Fruit fly (Drosophila melanogaster) whole organism, prepupa: ENCODE results near the gene Hph.

ENCODE experiments used
- CG10631 ChIP-seq: fragments of 200-800 bp; sonication (Bioruptor generic); optimal IDR thresholded peaks from 2 replicates; lab custom pipeline; 2016; ENCODE audit warnings: missing biosample characterization, missing genetic modification characterization
- CG10669 ChIP-seq: fragments of 200-800 bp; sonication (Bioruptor generic); optimal IDR thresholded peaks from 3 replicates; lab custom pipeline; 2018; ENCODE audit warnings: missing biosample characterization, mild to moderate bottlenecking, missing genetic modification characterization, moderate library complexity
- CG11294 ChIP-seq: fragments of 200-800 bp; sonication (Bioruptor generic); IDR thresholded peaks from 2 replicates; pipeline ENCODE4 v1.3.6; 2022; ENCODE audit warnings: missing biosample characterization, missing genetic modification characterization
- CG11762 ChIP-seq: fragments of 200-800 bp; sonication (Bioruptor generic); optimal IDR thresholded peaks from 3 replicates; lab custom pipeline; 2016; ENCODE audit warnings: missing biosample characterization, missing genetic modification characterization; ENCODE audit not compliant: insufficient read depth
- CG15336 ChIP-seq: fragments of 200-800 bp; sonication (Bioruptor generic); IDR thresholded peaks from 2 replicates; pipeline ENCODE4 v1.3.6; 2022; ENCODE audit warnings: missing biosample characterization, missing genetic modification characterization
- CG1621 ChIP-seq: fragments of 200-800 bp; sonication (Bioruptor generic); optimal IDR thresholded peaks from 3 replicates; lab custom pipeline; 2018; ENCODE audit warnings: missing biosample characterization, mild to moderate bottlenecking, missing genetic modification characterization
- CG16779 ChIP-seq: fragments of 200-800 bp; sonication (Bioruptor generic); optimal IDR thresholded peaks from 3 replicates; lab custom pipeline; 2017; ENCODE audit warnings: missing biosample characterization, mild to moderate bottlenecking, missing genetic modification characterization
- CG3032 ChIP-seq: fragments of 200-800 bp; optimal IDR thresholded peaks from 2 replicates; lab custom pipeline; 2019; ENCODE audit warnings: missing biosample characterization, mild to moderate bottlenecking, missing genetic modification characterization, moderate library complexity
- CG31627 ChIP-seq: fragments of 200-800 bp; sonication (Bioruptor generic); optimal IDR thresholded peaks from 3 replicates; lab custom pipeline; 2016; ENCODE audit warnings: missing biosample characterization, missing genetic modification characterization
- CG32006 ChIP-seq: fragments of 200-800 bp; sonication (Bioruptor generic); optimal IDR thresholded peaks from 3 replicates; lab custom pipeline; 2017; ENCODE audit warnings: missing biosample characterization, mild to moderate bottlenecking, missing genetic modification characterization
- CG34406 ChIP-seq: fragments of 200-800 bp; sonication (Bioruptor generic); optimal IDR thresholded peaks from 3 replicates; lab custom pipeline; 2016; ENCODE audit warnings: missing biosample characterization, missing genetic modification characterization
- CG4318 ChIP-seq: fragments of 200-800 bp; sonication (Bioruptor generic); optimal IDR thresholded peaks from 3 replicates; lab custom pipeline; 2017; ENCODE audit warnings: missing biosample characterization, mild to moderate bottlenecking, missing genetic modification characterization
- CG6163 ChIP-seq: fragments of 200-800 bp; sonication (Bioruptor generic); IDR thresholded peaks from 3 replicates; pipeline ENCODE4 v1.3.6; 2022; ENCODE audit warnings: missing biosample characterization, missing genetic modification characterization
- CG6276 ChIP-seq: fragments of 200-800 bp; sonication (Bioruptor generic); optimal IDR thresholded peaks from 2 replicates; lab custom pipeline; 2017; ENCODE audit warnings: missing biosample characterization, mild to moderate bottlenecking, missing genetic modification characterization
- CG6792 ChIP-seq: fragments of 200-800 bp; sonication (Bioruptor generic); optimal IDR thresholded peaks from 3 replicates; lab custom pipeline; 2016; ENCODE audit warnings: missing biosample characterization, missing genetic modification characterization
- CG6854 ChIP-seq: fragments of 200-800 bp; sonication (Bioruptor generic); optimal IDR thresholded peaks from 2 replicates; lab custom pipeline; 2017; ENCODE audit warnings: missing biosample characterization, mild to moderate bottlenecking, missing genetic modification characterization
- CG7368 ChIP-seq: fragments of 200-800 bp; sonication (Bioruptor generic); optimal IDR thresholded peaks from 3 replicates; lab custom pipeline; 2016; ENCODE audit warnings: missing biosample characterization, missing genetic modification characterization
- CG8119 ChIP-seq: fragments of 200-800 bp; sonication (Bioruptor generic); IDR thresholded peaks from 3 replicates; pipeline ENCODE4 v1.3.6; 2022; ENCODE audit warnings: missing biosample characterization, missing genetic modification characterization
- CG8319 ChIP-seq: fragments of 200-800 bp; sonication (Bioruptor generic); optimal IDR thresholded peaks from 3 replicates; lab custom pipeline; 2016; ENCODE audit warnings: missing biosample characterization, missing genetic modification characterization
- CG8632 ChIP-seq: fragments of 200-800 bp; sonication (Bioruptor generic); optimal IDR thresholded peaks from 3 replicates; lab custom pipeline; 2016; ENCODE audit warnings: missing biosample characterization, missing genetic modification characterization
- Eip78C ChIP-seq: fragments of 200-800 bp; sonication (Bioruptor generic); peaks from one replicate; lab custom pipeline; 2016; ENCODE audit warnings: missing biosample characterization, missing genetic modification characterization
- Eip93F ChIP-seq: fragments of 200-800 bp; sonication (Bioruptor generic); optimal IDR thresholded peaks from 2 replicates; lab custom pipeline; 2016; ENCODE audit warnings: missing biosample characterization, mild to moderate bottlenecking, missing genetic modification characterization
- Ets21C ChIP-seq: fragments of 200-800 bp; sonication (Bioruptor generic); optimal IDR thresholded peaks from 3 replicates; lab custom pipeline; 2016; ENCODE audit warnings: missing biosample characterization, missing genetic modification characterization
- Hr39 ChIP-seq: fragments of 200-800 bp; sonication (Bioruptor generic); optimal IDR thresholded peaks from 2 replicates; lab custom pipeline; 2016; ENCODE audit warnings: missing biosample characterization, missing genetic modification characterization
- Met ChIP-seq: fragments of 200-800 bp; sonication (Bioruptor generic); optimal IDR thresholded peaks from 3 replicates; lab custom pipeline; 2016; ENCODE audit warnings: missing biosample characterization, missing genetic modification characterization
- Sox14 ChIP-seq: fragments of 200-800 bp; sonication (Bioruptor generic); optimal IDR thresholded peaks from 3 replicates; lab custom pipeline; 2016; ENCODE audit warnings: missing biosample characterization, missing genetic modification characterization
- Sox15 ChIP-seq: fragments of 200-800 bp; sonication (Bioruptor generic); optimal IDR thresholded peaks from 3 replicates; lab custom pipeline; 2016; ENCODE audit warnings: missing biosample characterization, missing genetic modification characterization
- achi ChIP-seq: fragments of 200-800 bp; sonication (Bioruptor generic); optimal IDR thresholded peaks from 3 replicates; lab custom pipeline; 2016; ENCODE audit warnings: missing biosample characterization, missing genetic modification characterization
- acj6 ChIP-seq: fragments of 200-800 bp; sonication (Bioruptor generic); optimal IDR thresholded peaks from 3 replicates; lab custom pipeline; 2016; ENCODE audit warnings: missing biosample characterization, missing genetic modification characterization
- cyc ChIP-seq: fragments of 200-800 bp; sonication (Bioruptor generic); optimal IDR thresholded peaks from 3 replicates; lab custom pipeline; 2016; ENCODE audit warnings: missing biosample characterization, missing genetic modification characterization
- dac ChIP-seq: fragments of 200-800 bp; sonication (Bioruptor generic); optimal IDR thresholded peaks from 2 replicates; lab custom pipeline; 2017; ENCODE audit warnings: missing biosample characterization, mild to moderate bottlenecking, missing genetic modification characterization
- fd59A ChIP-seq: fragments of 200-800 bp; sonication (Bioruptor generic); optimal IDR thresholded peaks from 2 replicates; lab custom pipeline; 2017; ENCODE audit warnings: missing biosample characterization, mild to moderate bottlenecking, missing genetic modification characterization, missing genetic modification reagents
- fd85E ChIP-seq: fragments of 200-800 bp; sonication (Bioruptor generic); optimal IDR thresholded peaks from 3 replicates; lab custom pipeline; 2016; ENCODE audit warnings: missing biosample characterization, missing genetic modification characterization
- fkh ChIP-seq: fragments of 200-800 bp; sonication (Bioruptor generic); optimal IDR thresholded peaks from 3 replicates; lab custom pipeline; 2017; ENCODE audit warnings: missing biosample characterization, mild to moderate bottlenecking, missing genetic modification characterization, moderate library complexity
- lz ChIP-seq: fragments of 200-800 bp; sonication (Bioruptor generic); optimal IDR thresholded peaks from 3 replicates; lab custom pipeline; 2016; ENCODE audit warnings: missing biosample characterization, missing genetic modification characterization
- net ChIP-seq: fragments of 200-800 bp; sonication (Bioruptor generic); optimal IDR thresholded peaks from 3 replicates; lab custom pipeline; 2016; ENCODE audit warnings: missing biosample characterization, missing genetic modification characterization
- salr ChIP-seq, 2 experiments: fragments of 200-800 bp; sonication (Bioruptor generic); optimal IDR thresholded peaks; 3 replicates each; lab custom pipeline; 2016 to 2018; ENCODE audit warnings: missing biosample characterization in 2 of 2, missing genetic modification characterization in 2 of 2, mild to moderate bottlenecking in 1 of 2
- spab ChIP-seq: fragments of 200-800 bp; sonication (Bioruptor generic); optimal IDR thresholded peaks from 2 replicates; lab custom pipeline; 2017; ENCODE audit warnings: missing biosample characterization, mild to moderate bottlenecking, missing genetic modification characterization, missing genetic modification reagents
- ss ChIP-seq, 2 experiments: fragments of 200-800 bp; sonication (Bioruptor generic); optimal IDR thresholded peaks; 2 replicates in 1 of 2; 3 replicates in 1 of 2; lab custom pipeline; 2017 to 2018; ENCODE audit warnings: mild to moderate bottlenecking in 2 of 2, missing biosample characterization in 2 of 2, missing genetic modification characterization in 2 of 2, moderate library complexity in 1 of 2
- svp ChIP-seq: fragments of 200-800 bp; sonication (Bioruptor generic); peaks from one replicate; lab custom pipeline; 2016; ENCODE audit warnings: missing biosample characterization, missing genetic modification characterization
- vri ChIP-seq: fragments of 200-800 bp; sonication (Bioruptor generic); optimal IDR thresholded peaks from 3 replicates; lab custom pipeline; 2016; ENCODE audit warnings: missing biosample characterization, mild to moderate bottlenecking, missing genetic modification characterization

Gene Hph

dm6 chr3R:5256462-5257146 lies at the start of gene Hph, which contains the start of gene Enoph (continued):
- TF ChIP-seq dac (GFP tag; lab: Kevin White, UChicago), result peak; percentile 19
- TF ChIP-seq CG7368 (GFP tag; lab: Kevin White, UChicago), result no peak
- TF ChIP-seq acj6 (GFP tag; lab: Kevin White, UChicago), result peak; percentile 74
- TF ChIP-seq CG15336 (GFP tag; lab: Robert Waterston, UW), result 0 out of 2 replicates have a peak, but pooled peaks have one; percentile 21
- peak; percentile 62 for TF ChIP-seq Sox15 (GFP tag; lab: Kevin White, UChicago)
- TF ChIP-seq svp (GFP tag; lab: Kevin White, UChicago), result peak; percentile 80
- TF ChIP-seq cyc, result peak; percentile 66
- TF ChIP-seq fd59A (GFP tag; lab: Kevin White, UChicago), result peak; percentile 18
- TF ChIP-seq Hr39 (GFP tag; lab: Kevin White, UChicago), result peak; percentile 64
- TF ChIP-seq CG6163 (GFP tag; lab: Robert Waterston, UW), result 0 out of 3 replicates have a peak, but pooled peaks have one; percentile 61

DNA sequence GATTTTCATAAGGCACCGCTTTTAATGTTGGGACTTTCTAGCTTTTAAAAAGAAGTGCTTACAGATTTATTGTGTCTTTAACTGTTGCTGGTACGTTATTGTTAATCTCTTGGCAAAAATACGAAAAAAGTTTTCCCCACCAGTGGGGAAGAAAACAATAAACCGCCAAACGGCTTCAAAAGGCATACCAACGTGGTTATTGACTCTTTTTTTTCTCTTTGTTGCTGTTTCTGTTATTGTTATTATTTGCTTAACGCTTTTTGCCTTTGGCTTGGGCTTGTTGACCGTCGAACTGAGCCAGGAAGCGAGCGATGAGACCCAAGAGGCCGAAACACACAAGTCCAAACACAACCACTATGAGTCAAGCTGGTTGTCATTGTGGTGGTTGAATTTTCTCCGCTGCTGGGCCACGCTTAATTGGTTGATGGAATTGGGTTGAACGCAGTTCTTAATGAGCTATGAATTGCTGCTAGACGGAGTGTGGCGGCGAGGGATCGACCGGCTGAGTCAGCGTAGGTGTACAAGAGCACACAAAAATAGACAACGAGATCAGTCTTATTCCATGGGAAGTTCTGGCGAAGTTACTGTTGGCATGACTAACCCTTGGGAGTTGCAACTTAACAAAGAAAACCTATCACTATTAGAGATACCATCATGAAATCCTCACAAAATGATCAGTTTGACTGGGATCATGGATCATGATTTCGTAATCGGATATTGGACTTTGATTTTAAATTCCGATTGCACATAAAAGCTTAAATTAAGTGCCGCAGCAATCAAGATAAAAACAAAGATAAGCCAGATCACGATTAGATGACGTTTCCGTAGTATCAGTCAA lies 49.3 kb upstream of the Hph start:
- TF ChIP-seq net (no peak), lz (no peak), vri (GFP tag; lab: Kevin White, UChicago) (peak; percentile 23), CG31627 (GFP tag; lab: Kevin White, UChicago) (no peak), fkh (GFP tag; lab: Kevin White, UChicago) (peak; percentile 63), acj6 (GFP tag; lab: Kevin White, UChicago) (no peak), spab (GFP tag; lab: Kevin White, UChicago) (no peak), CG7368 (GFP tag; lab: Kevin White, UChicago) (no peak), CG10669 (no peak), fd85E (GFP tag; lab: Kevin White, UChicago) (no peak), ss (GFP tag; optimal IDR thresholded peaks at IDR 0.05; lab: Kevin White, UChicago) (no peak)

dm6 chr3R:5208115-5208365 lies 48.8 kb upstream of the Hph start:
- TF ChIP-seq vri (GFP tag; lab: Kevin White, UChicago) (no peak), fkh (GFP tag; lab: Kevin White, UChicago) (peak; percentile 65)

DNA sequence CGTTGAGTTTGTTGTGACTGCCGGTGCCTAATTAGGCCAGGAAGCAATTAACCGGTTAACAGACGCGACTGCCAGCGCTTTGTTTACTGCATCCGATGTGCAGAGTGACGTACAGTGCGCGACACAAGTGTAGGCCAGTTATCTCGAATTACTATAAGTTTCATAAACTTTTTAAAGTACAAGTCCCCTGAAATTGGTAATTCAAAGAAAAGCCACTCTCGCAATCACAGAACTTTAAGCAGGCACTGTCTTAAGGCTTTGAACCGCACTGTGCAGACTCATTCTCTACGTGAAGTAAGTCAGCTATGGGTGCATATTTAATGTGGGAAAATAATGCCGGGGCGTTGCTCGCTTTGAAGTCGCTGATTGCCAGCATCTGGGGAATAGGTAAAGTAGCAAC lies 47.4 kb upstream of the Hph start:
- TF ChIP-seq CG32006, result peak; percentile 94
- peak; percentile 91 for TF ChIP-seq Sox14 (GFP tag; lab: Kevin White, UChicago)
- TF ChIP-seq CG16779, result peak; percentile 76
- peak; percentile 83 for TF ChIP-seq CG11762 (GFP tag; lab: Kevin White, UChicago)
- peak; percentile 86 for TF ChIP-seq Hr39 (GFP tag; lab: Kevin White, UChicago)
- peak; percentile 92 for TF ChIP-seq net
- peak; percentile 82 for TF ChIP-seq Met (GFP tag; lab: Kevin White, UChicago)
- TF ChIP-seq Eip93F (GFP tag; lab: Kevin White, UChicago), result no peak
- TF ChIP-seq CG11294 (GFP tag; lab: Robert Waterston, UW), result peak; percentile 89
- TF ChIP-seq Eip78C (GFP tag; lab: Kevin White, UChicago), result peak; percentile 97
- peak; percentile 80 for TF ChIP-seq fd59A (GFP tag; lab: Kevin White, UChicago)
- TF ChIP-seq acj6 (GFP tag; lab: Kevin White, UChicago), result peak; percentile 92
- TF ChIP-seq Sox15 (GFP tag; lab: Kevin White, UChicago), result peak; percentile 82
- TF ChIP-seq Ets21C (GFP tag; lab: Kevin White, UChicago), result peak; percentile 64
- TF ChIP-seq CG8319, result peak; percentile 83
- peak; percentile 84 for TF ChIP-seq CG3032
- TF ChIP-seq svp (GFP tag; lab: Kevin White, UChicago), result no peak
- peak; percentile 85 for TF ChIP-seq cyc
- TF ChIP-seq achi (GFP tag; lab: Kevin White, UChicago), result peak; percentile 91
- peak; percentile 94 for TF ChIP-seq CG15336 (GFP tag; lab: Robert Waterston, UW)
- peak; percentile 84 for TF ChIP-seq CG34406
- peak; percentile 72 to 79 for TF ChIP-seq salr (GFP tag; optimal IDR thresholded peaks at IDR 0.05; lab: Kevin White, UChicago)
- peak; percentile 52 for TF ChIP-seq vri (GFP tag; lab: Kevin White, UChicago)
- TF ChIP-seq CG8119 (GFP tag; lab: Robert Waterston, UW), result peak; percentile 91
- no peak for TF ChIP-seq CG1621 (tag; lab: Kevin White, UChicago)
- TF ChIP-seq CG6163 (GFP tag; lab: Robert Waterston, UW), result peak; percentile 97
- TF ChIP-seq fkh (GFP tag; lab: Kevin White, UChicago), result no peak
- TF ChIP-seq CG6854 (GFP tag; lab: Kevin White, UChicago), result peak; percentile 28
- TF ChIP-seq CG8632, result peak; percentile 86
- TF ChIP-seq spab (GFP tag; lab: Kevin White, UChicago), result peak; percentile 81
- TF ChIP-seq CG10631 (GFP tag; lab: Kevin White, UChicago), result peak; percentile 83
- peak; percentile 89 for TF ChIP-seq CG6792 (GFP tag; lab: Kevin White, UChicago)
- TF ChIP-seq CG6276 (GFP tag; lab: Kevin White, UChicago), result peak; percentile 89
- peak; percentile 85 for TF ChIP-seq CG4318 (GFP tag; lab: Kevin White, UChicago)
